Fruit fly (Drosophila melanogaster): ENCODE data around the gene CG15362.

DNA sequence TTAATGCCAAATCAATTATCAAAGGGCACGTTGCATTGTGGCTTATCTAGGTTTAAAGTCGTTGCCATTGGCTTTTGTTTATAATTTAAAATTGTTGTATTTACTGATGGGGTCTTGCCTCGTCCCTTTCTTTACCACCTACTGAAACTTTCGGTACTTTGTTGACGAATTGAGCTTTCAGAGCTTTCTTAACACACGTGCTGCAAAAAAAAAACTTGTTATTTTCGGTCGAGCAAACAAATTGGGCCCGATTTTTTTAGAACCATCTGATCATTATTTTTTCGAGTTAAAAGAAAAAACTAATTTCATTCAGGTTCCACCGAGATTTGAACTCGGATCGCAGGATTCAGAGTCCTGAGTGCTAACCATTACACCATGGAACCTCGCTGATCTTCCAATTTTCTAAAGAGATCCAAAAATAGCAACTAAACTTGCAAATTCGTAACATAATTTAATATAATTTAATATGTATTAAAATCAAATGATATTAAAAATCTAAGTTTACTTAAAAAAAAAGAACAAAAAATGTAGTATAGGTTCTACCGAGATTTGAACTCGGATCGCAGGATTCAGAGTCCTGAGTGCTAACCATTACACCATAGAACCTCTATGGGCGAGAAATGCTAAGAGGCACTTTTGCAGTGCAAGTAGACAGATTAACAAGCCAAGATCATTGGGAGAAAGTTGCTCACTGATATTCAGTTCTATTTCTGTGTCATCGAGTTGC lies 29.5 kb downstream of the CG15362 start:
- TF ChIP-seq CG8478 (optimal IDR thresholded peaks at IDR 0.05) (no peak), psq (optimal IDR thresholded peaks at IDR 0.05) (no peak), pan (optimal IDR thresholded peaks at IDR 0.05) (no peak), usp (GFP tag; optimal IDR thresholded peaks at IDR 0.05) (no peak), EcR (GFP tag; optimal IDR thresholded peaks at IDR 0.05) (no peak), Dll (optimal IDR thresholded peaks at IDR 0.05) (no peak)
